Fruit fly (Drosophila melanogaster): Measurements from ENCODE around the gene CG2082.

DNA sequence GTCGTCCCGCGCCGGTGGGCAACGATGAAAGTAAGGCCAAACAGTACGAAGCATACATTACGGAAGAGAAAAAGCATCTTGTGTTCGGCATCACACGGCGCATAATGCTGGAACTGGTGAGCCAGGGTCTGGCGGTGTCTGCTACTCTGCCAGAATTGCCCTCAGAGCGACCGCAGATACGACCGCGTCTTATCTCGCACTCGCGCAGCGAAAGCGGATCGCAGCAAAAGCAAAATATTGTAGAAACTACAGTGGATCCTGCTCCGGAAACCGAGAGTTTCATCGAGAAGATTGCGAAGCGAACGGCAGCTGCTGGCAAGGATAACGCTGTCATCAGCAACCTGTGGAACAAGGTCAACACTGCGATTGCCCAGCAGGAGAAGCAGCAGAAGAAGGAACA, 16.8 kb upstream of the CG2082 start:
- TF ChIP-seq Crg-1 (GFP tag; optimal IDR thresholded peaks at IDR 0.05) = no peak
- TF ChIP-seq CG14711 (tag; optimal IDR thresholded peaks at IDR 0.05) = no peak
- TF ChIP-seq Hr96 (GFP tag; optimal IDR thresholded peaks at IDR 0.05) = no peak
- TF ChIP-seq Clk (GFP tag; optimal IDR thresholded peaks at IDR 0.05) = no peak
- no peak for TF ChIP-seq cic (GFP tag; optimal IDR thresholded peaks at IDR 0.05)
- TF ChIP-seq kay (GFP tag; ENCODE audit: borderline replicate concordance) = no peak
